Worm (Caenorhabditis elegans): ENCODE results near the gene srbc-42.

- no peak for TF ChIP-seq R02D3.7 (tag; optimal IDR thresholded peaks at IDR 0.05)
- no peak for TF ChIP-seq unc-55 (GFP tag; optimal IDR thresholded peaks at IDR 0.05)
- TF ChIP-seq nhr-12 (tag; optimal IDR thresholded peaks at IDR 0.05) = no peak
- no peak for TF ChIP-seq unc-62 (GFP tag; optimal IDR thresholded peaks at IDR 0.05)
- TF ChIP-seq snpc-4 (tag; optimal IDR thresholded peaks at IDR 0.05) = no peak
- no peak for TF ChIP-seq egl-27 (tag; optimal IDR thresholded peaks at IDR 0.05)
- TF ChIP-seq blmp-1 (tag; optimal IDR thresholded peaks at IDR 0.05; ENCODE audit: insufficient read depth) = no peak
- TF ChIP-seq elt-3 (tag; optimal IDR thresholded peaks at IDR 0.05) = no peak
- TF ChIP-seq ztf-1 (GFP tag; conservative IDR thresholded peaks at IDR 0.05) = no peak
Measured at ce11 chrV:2139918-2140317, 51.1 kb downstream of the srbc-42 start, which contains the start of gene F22F7.7.

All from whole organism, L2 larva.